Worm (Caenorhabditis elegans): Measurements from ENCODE around the gene Y38E10A.28.

Y38E10A.28 gene

ce11 chrII:12606900-12607299, 22.6 kb upstream of the Y38E10A.28 start, which contains the start of gene Y38E10A.8:
Gene Y38E10A.8 (plus strand): TSS chrII:12607200.
- TF ChIP-seq fos-1 (tag; optimal IDR thresholded peaks at IDR 0.05) (no peak), mdl-1 (tag; optimal IDR thresholded peaks at IDR 0.05) (no peak), fkh-2 (tag; optimal IDR thresholded peaks at IDR 0.05) (no peak), ztf-11 (tag; optimal IDR thresholded peaks at IDR 0.05) (no peak), sea-2 (GFP tag; optimal IDR thresholded peaks at IDR 0.05) (no peak)

- no peak for TF ChIP-seq jun-1 (tag; optimal IDR thresholded peaks at IDR 0.05)
- no peak for TF ChIP-seq nfya-1 (tag; optimal IDR thresholded peaks at IDR 0.05; ENCODE audit: insufficient read depth)
- TF ChIP-seq ceh-16 (tag; optimal IDR thresholded peaks at IDR 0.05), result no peak
- no peak for TF ChIP-seq hmg-11 (tag; optimal IDR thresholded peaks at IDR 0.05)
- no peak for TF ChIP-seq nhr-43 (tag; optimal IDR thresholded peaks at IDR 0.05; ENCODE audit: poor library complexity, severe bottlenecking)
- TF ChIP-seq mdl-1 (tag; optimal IDR thresholded peaks at IDR 0.05), result no peak
- TF ChIP-seq daf-12 (tag; optimal IDR thresholded peaks at IDR 0.05), result no peak
- TF ChIP-seq snpc-4 (tag; optimal IDR thresholded peaks at IDR 0.05), result no peak
- TF ChIP-seq ztf-11 (tag; optimal IDR thresholded peaks at IDR 0.05), result no peak
- TF ChIP-seq nhr-76 (tag; optimal IDR thresholded peaks at IDR 0.05), result no peak
- no peak for TF ChIP-seq R02D3.7 (tag; optimal IDR thresholded peaks at IDR 0.05)
These were observed 20.8 kb upstream of the Y38E10A.28 start, which contains the start of gene Y38E10A.9 for ce11 chrII:12608653-12609052. Gene Y38E10A.9 (plus strand): TSS chrII:12608953.

ce11 chrII:12612218-12612617, 17.3 kb upstream of the Y38E10A.28 start, which contains the start of gene nspe-4:
Gene nspe-4 (plus strand): TSS chrII:12612518.
- TF ChIP-seq jun-1 (tag; optimal IDR thresholded peaks at IDR 0.05), result no peak
- TF ChIP-seq fkh-2 (tag; optimal IDR thresholded peaks at IDR 0.05), result no peak
- TF ChIP-seq egl-5 (tag; optimal IDR thresholded peaks at IDR 0.05), result no peak
- TF ChIP-seq ztf-11 (tag; optimal IDR thresholded peaks at IDR 0.05), result no peak
- TF ChIP-seq hmg-11 (tag; optimal IDR thresholded peaks at IDR 0.05), result no peak
- no peak for TF ChIP-seq daf-12 (tag; optimal IDR thresholded peaks at IDR 0.05)
- no peak for TF ChIP-seq aly-2 (tag; optimal IDR thresholded peaks at IDR 0.05)
- no peak for TF ChIP-seq ama-1 (optimal IDR thresholded peaks at IDR 0.05)
- TF ChIP-seq fos-1 (tag; optimal IDR thresholded peaks at IDR 0.05), result no peak
- TF ChIP-seq nhr-23 (tag; optimal IDR thresholded peaks at IDR 0.05), result no peak
- TF ChIP-seq unc-62 (GFP tag; optimal IDR thresholded peaks at IDR 0.05), result no peak
- no peak for TF ChIP-seq tbx-2 (tag; optimal IDR thresholded peaks at IDR 0.05)
- TF ChIP-seq ceh-28 (tag; optimal IDR thresholded peaks at IDR 0.05), result no peak

ce11 chrII:12615413-12615812, 14.1 kb upstream of the Y38E10A.28 start:
- TF ChIP-seq nhr-23 (tag; optimal IDR thresholded peaks at IDR 0.05) (peak; percentile 42), R02D3.7 (tag; optimal IDR thresholded peaks at IDR 0.05) (no peak), nhr-43 (tag; optimal IDR thresholded peaks at IDR 0.05; ENCODE audit: poor library complexity, severe bottlenecking) (peak; percentile 91)

ce11 chrII:12616081-12616480, 13.4 kb upstream of the Y38E10A.28 start, which contains the start of gene nspe-6:
Gene nspe-6 (minus strand): TSS chrII:12616181.
- TF ChIP-seq jun-1 (tag; optimal IDR thresholded peaks at IDR 0.05), result no peak
- no peak for TF ChIP-seq unc-62 (GFP tag; optimal IDR thresholded peaks at IDR 0.05)
- no peak for TF ChIP-seq nhr-67 (tag; optimal IDR thresholded peaks at IDR 0.05)
- TF ChIP-seq ceh-16 (tag; optimal IDR thresholded peaks at IDR 0.05), result no peak
- TF ChIP-seq pha-4 (tag; optimal IDR thresholded peaks at IDR 0.05), result no peak
- TF ChIP-seq fkh-2 (tag; optimal IDR thresholded peaks at IDR 0.05), result no peak
- no peak for TF ChIP-seq hmg-11 (tag; optimal IDR thresholded peaks at IDR 0.05)
- no peak for TF ChIP-seq tbx-2 (tag; optimal IDR thresholded peaks at IDR 0.05)
- no peak for TF ChIP-seq ceh-9 (tag; optimal IDR thresholded peaks at IDR 0.05)
- no peak for TF ChIP-seq fos-1 (tag; optimal IDR thresholded peaks at IDR 0.05)
- TF ChIP-seq eor-1 (tag; optimal IDR thresholded peaks at IDR 0.05), result no peak
- no peak for TF ChIP-seq snpc-4 (tag; optimal IDR thresholded peaks at IDR 0.05)

ce11 chrII:12617586-12617985, 11.9 kb upstream of the Y38E10A.28 start, which contains the start of gene nspe-3:
Gene nspe-3 (plus strand): TSS chrII:12617886.
- TF ChIP-seq tbx-2 (tag; optimal IDR thresholded peaks at IDR 0.05) (no peak), hmg-11 (tag; optimal IDR thresholded peaks at IDR 0.05) (no peak), skn-1 (tag; optimal IDR thresholded peaks at IDR 0.05) (no peak), unc-62 (GFP tag; optimal IDR thresholded peaks at IDR 0.05) (no peak), mdl-1 (tag; optimal IDR thresholded peaks at IDR 0.05) (no peak), egl-27 (tag; optimal IDR thresholded peaks at IDR 0.05) (no peak), ceh-28 (tag; optimal IDR thresholded peaks at IDR 0.05) (no peak), nhr-12 (tag; optimal IDR thresholded peaks at IDR 0.05) (no peak), elt-2 (tag; optimal IDR thresholded peaks at IDR 0.05) (no peak), daf-12 (tag; optimal IDR thresholded peaks at IDR 0.05) (no peak), lin-15B (tag; optimal IDR thresholded peaks at IDR 0.05) (no peak), fkh-10 (GFP tag; optimal IDR thresholded peaks at IDR 0.05) (no peak), nhr-77 (tag; optimal IDR thresholded peaks at IDR 0.05) (no peak), nhr-11 (tag; optimal IDR thresholded peaks at IDR 0.05) (no peak), zag-1 (tag; optimal IDR thresholded peaks at IDR 0.05) (no peak), lsy-12 (tag; optimal IDR thresholded peaks at IDR 0.05) (no peak)

Measured in whole organism, L3 larva.